Worm (Caenorhabditis elegans): ENCODE results near the gene R08C7.12.

- TF ChIP-seq tbx-37 (GFP tag; conservative IDR thresholded peaks at IDR 0.05): no peak
- no peak for TF ChIP-seq aly-1 (tag; optimal IDR thresholded peaks at IDR 0.05)
Observed at ce11 chrIV:4454330-4455173, 5.0 kb downstream of the R08C7.12 start, which contains the start of gene R08C7.11.

All from whole organism, early embryonic.